Fruit fly (Drosophila melanogaster) whole organism, embryonic: ENCODE data around the gene phol.

ENCODE experiments used
- ATbp ChIP-seq: fragments of 200-800 bp; sonication (Bioruptor generic); optimal IDR thresholded peaks from 2 replicates; lab custom pipeline; 2017; ENCODE audit warnings: missing biosample characterization, mild to moderate bottlenecking, missing genetic modification characterization, missing genetic modification reagents
- Bgb ChIP-seq: fragments of 200-800 bp; sonication (Bioruptor generic); IDR thresholded peaks from 2 replicates; pipeline ENCODE4 v1.3.6; 2022; ENCODE audit warnings: missing biosample characterization, missing genetic modification characterization; ENCODE audit not compliant: partially characterized antibody
- CG10147 ChIP-seq: fragments of 200-800 bp; sonication (Bioruptor generic); optimal IDR thresholded peaks from 2 replicates; lab custom pipeline; 2019; ENCODE audit warnings: missing biosample characterization, mild to moderate bottlenecking, missing genetic modification characterization, moderate library complexity
- CG10274 ChIP-seq: fragments of 200-800 bp; sonication (Bioruptor generic); optimal IDR thresholded peaks from 3 replicates; lab custom pipeline; 2017; ENCODE audit warnings: missing biosample characterization, mild to moderate bottlenecking, missing genetic modification characterization
- CG10543 ChIP-seq: fragments of 200-800 bp; sonication (Bioruptor generic); optimal IDR thresholded peaks from 3 replicates; lab custom pipeline; 2017; ENCODE audit warnings: missing biosample characterization, mild to moderate bottlenecking, missing genetic modification characterization, moderate library complexity
- CG11723 ChIP-seq: fragments of 200-800 bp; sonication (Bioruptor generic); optimal IDR thresholded peaks from 2 replicates; lab custom pipeline; 2017; ENCODE audit warnings: missing biosample characterization, mild to moderate bottlenecking, missing genetic modification characterization
- CG12104 ChIP-seq: fragments of 200-800 bp; sonication (Bioruptor generic); optimal IDR thresholded peaks from 3 replicates; lab custom pipeline; 2016; ENCODE audit warnings: missing biosample characterization, missing genetic modification characterization
- CG12155 ChIP-seq: fragments of 200-800 bp; sonication (Bioruptor generic); optimal IDR thresholded peaks from 3 replicates; lab custom pipeline; 2016; ENCODE audit warnings: missing biosample characterization, missing genetic modification characterization
- CG12236 ChIP-seq: fragments of 200-800 bp; sonication (Bioruptor generic); optimal IDR thresholded peaks from 2 replicates; lab custom pipeline; 2016; ENCODE audit warnings: missing biosample characterization, missing genetic modification characterization
- CG12744 ChIP-seq: fragments of 200-800 bp; sonication (Bioruptor generic); optimal IDR thresholded peaks from 2 replicates; lab custom pipeline; 2016; ENCODE audit warnings: missing biosample characterization, missing genetic modification characterization
- CG12769 ChIP-seq: fragments of 200-800 bp; sonication (Bioruptor generic); optimal IDR thresholded peaks from 2 replicates; lab custom pipeline; 2019; ENCODE audit warnings: missing biosample characterization, mild to moderate bottlenecking, missing genetic modification characterization, moderate library complexity
- CG13894 ChIP-seq: fragments of 200-800 bp; sonication (Bioruptor generic); optimal IDR thresholded peaks from 3 replicates; lab custom pipeline; 2018; ENCODE audit warnings: missing biosample characterization, mild to moderate bottlenecking, missing genetic modification characterization, moderate library complexity
- CG14667 ChIP-seq: fragments of 200-800 bp; sonication (Bioruptor generic); IDR thresholded peaks from 2 replicates; pipeline ENCODE4 v1.3.6; 2022; ENCODE audit warnings: missing biosample characterization, missing genetic modification characterization
- CG14710 ChIP-seq: fragments of 200-800 bp; sonication (Bioruptor generic); optimal IDR thresholded peaks from 3 replicates; lab custom pipeline; 2019; ENCODE audit warnings: missing biosample characterization, mild to moderate bottlenecking, missing genetic modification characterization, moderate library complexity
- CG16813 ChIP-seq: fragments of 200-800 bp; sonication (Bioruptor generic); IDR thresholded peaks from 3 replicates; pipeline ENCODE4 v1.3.6; 2022; ENCODE audit warnings: missing biosample characterization, missing genetic modification characterization; ENCODE audit not compliant: partially characterized antibody
- CG1832 ChIP-seq: fragments of 200-800 bp; sonication (Bioruptor generic); optimal IDR thresholded peaks from 2 replicates; lab custom pipeline; 2017; ENCODE audit warnings: missing biosample characterization, mild to moderate bottlenecking, missing genetic modification characterization, inconsistent platforms
- CG30431 ChIP-seq: fragments of 200-800 bp; sonication (Bioruptor generic); optimal IDR thresholded peaks from 2 replicates; lab custom pipeline; 2017; ENCODE audit warnings: missing biosample characterization, missing genetic modification characterization
- CG33213 ChIP-seq: fragments of 200-800 bp; sonication (Bioruptor generic); optimal IDR thresholded peaks from 3 replicates; lab custom pipeline; 2016; ENCODE audit warnings: missing biosample characterization, missing genetic modification characterization
- CG4820 ChIP-seq: fragments of 200-800 bp; sonication (Bioruptor generic); optimal IDR thresholded peaks from 3 replicates; lab custom pipeline; 2016; ENCODE audit warnings: missing biosample characterization, missing genetic modification characterization
- CG4854 ChIP-seq: fragments of 200-800 bp; sonication (Bioruptor generic); optimal IDR thresholded peaks from 2 replicates; lab custom pipeline; 2016; ENCODE audit warnings: missing biosample characterization, missing genetic modification characterization, inconsistent platforms
- CG7271 ChIP-seq: fragments of 200-800 bp; sonication (Bioruptor generic); optimal IDR thresholded peaks from 2 replicates; lab custom pipeline; 2018; ENCODE audit warnings: missing biosample characterization, mild to moderate bottlenecking, missing genetic modification characterization, moderate library complexity
- CG9437 ChIP-seq: fragments of 200-800 bp; sonication (Bioruptor generic); optimal IDR thresholded peaks from 2 replicates; lab custom pipeline; 2018; ENCODE audit warnings: missing biosample characterization, mild to moderate bottlenecking, missing genetic modification characterization
- CG9932 ChIP-seq: fragments of 200-800 bp; sonication (Bioruptor generic); IDR thresholded peaks from 2 replicates; pipeline ENCODE4 v1.3.6; 2022; ENCODE audit warnings: missing biosample characterization, missing genetic modification characterization
- Dref ChIP-seq: fragments of 200-800 bp; sonication (Bioruptor generic); IDR thresholded peaks from 2 replicates; pipeline ENCODE4 v1.3.6; 2022; ENCODE audit warnings: missing biosample characterization, missing genetic modification characterization
- Hr3 ChIP-seq: fragments of 200-800 bp; sonication (Bioruptor generic); optimal IDR thresholded peaks from 3 replicates; lab custom pipeline; 2016; ENCODE audit warnings: missing biosample characterization, missing genetic modification characterization
- Lim3 ChIP-seq: fragments of 200-800 bp; sonication (Bioruptor generic); IDR thresholded peaks from 2 replicates; pipeline ENCODE4 v1.3.6; 2022; ENCODE audit warnings: missing biosample characterization, missing genetic modification characterization
- MTF-1 ChIP-seq: fragments of 200-800 bp; sonication (Bioruptor generic); optimal IDR thresholded peaks from 2 replicates; lab custom pipeline; 2018; ENCODE audit warnings: missing biosample characterization, mild to moderate bottlenecking, missing genetic modification characterization, borderline replicate concordance
- NFAT ChIP-seq: fragments of 200-800 bp; sonication (Bioruptor generic); IDR thresholded peaks from 2 replicates; pipeline ENCODE4 v1.3.6; 2022; ENCODE audit warnings: missing biosample characterization, missing genetic modification characterization
- Oaz ChIP-seq: fragments of 200-800 bp; sonication (Bioruptor generic); IDR thresholded peaks from 2 replicates; pipeline ENCODE4 v1.3.6; 2022; ENCODE audit warnings: missing biosample characterization, missing genetic modification characterization
- Ptx1 ChIP-seq: fragments of 200-800 bp; sonication (Bioruptor generic); IDR thresholded peaks from 2 replicates; pipeline ENCODE4 v1.3.6; 2022; ENCODE audit warnings: missing biosample characterization, missing genetic modification characterization
- Rfx ChIP-seq: fragments of 200-800 bp; sonication (Bioruptor generic); IDR thresholded peaks from 2 replicates; pipeline ENCODE4 v1.3.6; 2022; ENCODE audit warnings: missing biosample characterization, missing genetic modification characterization
- Sry-δ ChIP-seq: fragments of 200-800 bp; sonication (Bioruptor generic); optimal IDR thresholded peaks from 2 replicates; lab custom pipeline; 2016; ENCODE audit warnings: missing biosample characterization, missing genetic modification characterization
- Stat92E ChIP-seq, 3 experiments: fragments of >200 bp in 2 of 3; fragments of 200-800 bp in 1 of 3; sonication (Bioruptor generic) in 1 of 3; optimal IDR thresholded peaks; 2 replicates each; lab custom pipeline; 2017 to 2019; ENCODE audit warnings: missing biosample characterization in 3 of 3, missing genetic modification characterization in 3 of 3, mild to moderate bottlenecking in 1 of 3, moderate library complexity in 1 of 3
- Vsx1 ChIP-seq: fragments of 200-800 bp; sonication (Bioruptor generic); optimal IDR thresholded peaks from 2 replicates; lab custom pipeline; 2017; ENCODE audit warnings: missing biosample characterization, mild to moderate bottlenecking, missing genetic modification characterization, missing genetic modification reagents
- ac ChIP-seq: fragments of 200-800 bp; sonication (Bioruptor generic); optimal IDR thresholded peaks from 3 replicates; lab custom pipeline; 2017; ENCODE audit warnings: missing biosample characterization, mild to moderate bottlenecking, missing genetic modification characterization
- aop ChIP-seq: fragments of 200-800 bp; sonication (Bioruptor generic); IDR thresholded peaks from 2 replicates; pipeline ENCODE4 v1.3.6; 2022; ENCODE audit warnings: missing biosample characterization, missing genetic modification characterization
- ap ChIP-seq: fragments of 200-800 bp; sonication (Bioruptor generic); IDR thresholded peaks from 2 replicates; pipeline ENCODE4 v1.3.6; 2022; ENCODE audit warnings: missing biosample characterization, missing genetic modification characterization
- ara ChIP-seq: fragments of 200-800 bp; sonication (Bioruptor generic); IDR thresholded peaks from 2 replicates; pipeline ENCODE4 v1.3.6; 2022; ENCODE audit warnings: missing biosample characterization, missing genetic modification characterization
- crol ChIP-seq: fragments of 200-800 bp; sonication (Bioruptor generic); IDR thresholded peaks from 2 replicates; pipeline ENCODE4 v1.3.6; 2022; ENCODE audit warnings: missing biosample characterization, missing genetic modification characterization
- fu2 ChIP-seq: fragments of 200-800 bp; sonication (Bioruptor generic); optimal IDR thresholded peaks from 2 replicates; lab custom pipeline; 2016; ENCODE audit warnings: missing biosample characterization, missing genetic modification characterization
- gem ChIP-seq: fragments of 200-800 bp; sonication (Bioruptor generic); optimal IDR thresholded peaks from 2 replicates; lab custom pipeline; 2019; ENCODE audit warnings: missing biosample characterization, mild to moderate bottlenecking, missing genetic modification characterization, moderate library complexity
- gsb ChIP-seq: fragments of 200-800 bp; sonication (Bioruptor generic); IDR thresholded peaks from 2 replicates; pipeline ENCODE4 v1.3.6; 2022; ENCODE audit warnings: missing biosample characterization, missing genetic modification characterization
- mirr ChIP-seq: fragments of 200-800 bp; sonication (Bioruptor generic); optimal IDR thresholded peaks from 3 replicates; lab custom pipeline; 2018; ENCODE audit warnings: missing biosample characterization, mild to moderate bottlenecking, missing genetic modification characterization
- nerfin-1 ChIP-seq: fragments of 200-800 bp; sonication (Bioruptor generic); optimal IDR thresholded peaks from 3 replicates; lab custom pipeline; 2019; ENCODE audit warnings: missing biosample characterization, mild to moderate bottlenecking, missing genetic modification characterization, moderate library complexity
- oc ChIP-seq: fragments of 200-800 bp; sonication (Bioruptor generic); optimal IDR thresholded peaks from 2 replicates; lab custom pipeline; 2018; ENCODE audit warnings: missing biosample characterization, mild to moderate bottlenecking, missing genetic modification characterization, moderate library complexity
- run ChIP-seq: fragments of 200-800 bp; sonication (Bioruptor generic); optimal IDR thresholded peaks from 3 replicates; lab custom pipeline; 2018; ENCODE audit warnings: missing biosample characterization, mild to moderate bottlenecking, missing genetic modification characterization
- sd ChIP-seq: fragments of 200-800 bp; sonication (Bioruptor generic); optimal IDR thresholded peaks from 3 replicates; lab custom pipeline; 2018; ENCODE audit warnings: missing biosample characterization, mild to moderate bottlenecking, missing genetic modification characterization, moderate library complexity
- seq ChIP-seq: fragments of 200-800 bp; sonication (Bioruptor generic); IDR thresholded peaks from 2 replicates; pipeline ENCODE4 v1.3.6; 2022; ENCODE audit warnings: missing biosample characterization, missing genetic modification characterization
- sisA ChIP-seq: fragments of 200-800 bp; sonication (Bioruptor generic); IDR thresholded peaks from 2 replicates; pipeline ENCODE4 v1.3.6; 2022; ENCODE audit warnings: missing biosample characterization, missing genetic modification characterization
- ssp ChIP-seq: fragments of 200-800 bp; sonication (Bioruptor generic); IDR thresholded peaks from 2 replicates; pipeline ENCODE4 v1.3.6; 2022; ENCODE audit warnings: missing biosample characterization, missing genetic modification characterization
- trem ChIP-seq: fragments of 200-800 bp; optimal IDR thresholded peaks from 3 replicates; lab custom pipeline; 2019; ENCODE audit warnings: missing biosample characterization, mild to moderate bottlenecking, missing genetic modification characterization, moderate library complexity
- zfh1 ChIP-seq: fragments of 200-800 bp; sonication (Bioruptor generic); IDR thresholded peaks from 3 replicates; pipeline ENCODE4 v1.3.6; 2022; ENCODE audit warnings: missing biosample characterization, missing genetic modification characterization

phol gene

DNA sequence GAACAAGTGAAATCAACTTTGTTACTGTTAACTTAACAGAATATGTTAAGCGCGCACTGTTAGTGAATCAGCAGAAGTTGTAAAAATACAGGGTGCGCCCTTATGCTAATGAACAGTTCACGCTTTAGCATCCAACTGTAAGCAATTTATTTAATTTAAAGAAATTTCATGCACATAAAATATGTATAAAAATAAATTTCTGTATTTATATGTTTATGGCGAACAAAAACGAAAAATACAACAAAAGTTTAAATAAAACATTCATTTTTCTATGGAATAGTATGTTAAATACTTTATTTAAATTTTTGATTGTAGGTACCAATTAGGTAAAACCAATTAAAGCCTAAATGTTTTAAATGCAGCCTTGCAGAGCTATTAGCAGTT, 31.6 kb downstream of the phol start (continued):
- TF ChIP-seq gem (tag; lab: Kevin White, UChicago) = peak; percentile 65
- TF ChIP-seq Stat92E (GFP tag; optimal IDR thresholded peaks at IDR 0.05; lab: Kevin White, UChicago) = no peak
- no peak for TF ChIP-seq CG1832 (GFP tag; lab: Kevin White, UChicago)
- no peak for TF ChIP-seq CG13894 (tag; lab: Kevin White, UChicago)
- TF ChIP-seq CG12104 (GFP tag; lab: Kevin White, UChicago) = no peak
- peak; percentile 12 for TF ChIP-seq CG12155
- TF ChIP-seq Oaz = no peak
- TF ChIP-seq seq (GFP tag; lab: Robert Waterston, UW) = peak; percentile 65
- no peak for TF ChIP-seq gsb
- no peak for TF ChIP-seq CG10543 (GFP tag; lab: Kevin White, UChicago)
- no peak for TF ChIP-seq fu2 (GFP tag; lab: Kevin White, UChicago)
- peak; percentile 2 for TF ChIP-seq CG11723 (GFP tag; lab: Kevin White, UChicago)
- TF ChIP-seq CG16813 (GFP tag; lab: Robert Waterston, UW) = no peak
- no peak for TF ChIP-seq CG7271 (tag; lab: Kevin White, UChicago)
- TF ChIP-seq Vsx1 (GFP tag; lab: Kevin White, UChicago) = peak; percentile 16
- no peak for TF ChIP-seq CG12236 (GFP tag; lab: Kevin White, UChicago)
- no peak for TF ChIP-seq CG14667 (GFP tag; lab: Robert Waterston, UW)
- peak; percentile 27 for TF ChIP-seq nerfin-1 (tag; lab: Kevin White, UChicago)
- peak; percentile 50; the same call in 1 of the 2 replicates for TF ChIP-seq Rfx (GFP tag; lab: Robert Waterston, UW)
- TF ChIP-seq CG33213 (GFP tag; lab: Kevin White, UChicago) = no peak
- TF ChIP-seq CG12769 (tag; lab: Kevin White, UChicago) = no peak
- TF ChIP-seq Lim3 = no peak
- no peak for TF ChIP-seq sd (tag; lab: Kevin White, UChicago)
- no peak for TF ChIP-seq ATbp
- no peak for TF ChIP-seq NFAT
- TF ChIP-seq sisA (GFP tag; lab: Robert Waterston, UW) = no peak
- TF ChIP-seq MTF-1 = no peak
- TF ChIP-seq Bgb = no peak
- TF ChIP-seq CG4854 (GFP tag; lab: Kevin White, UChicago) = no peak
- TF ChIP-seq CG4820 (GFP tag; lab: Kevin White, UChicago) = no peak
- no peak for TF ChIP-seq CG12744
- no peak for TF ChIP-seq Dref (GFP tag; lab: Robert Waterston, UW)
- TF ChIP-seq mirr = no peak
- TF ChIP-seq ac (GFP tag; lab: Kevin White, UChicago) = no peak
- no peak for TF ChIP-seq ara (GFP tag; lab: Robert Waterston, UW)
- peak; percentile 27 for TF ChIP-seq CG14710
- TF ChIP-seq CG9932 = 0 out of 2 replicates have a peak, but pooled peaks have one; percentile 19
- no peak for TF ChIP-seq crol (GFP tag; lab: Robert Waterston, UW)
- no peak for TF ChIP-seq Ptx1 (GFP tag; lab: Robert Waterston, UW)
- TF ChIP-seq oc = no peak
- no peak for TF ChIP-seq CG30431 (GFP tag; lab: Kevin White, UChicago)
- peak; percentile 22 for TF ChIP-seq CG10147 (GFP tag; lab: Kevin White, UChicago)
- TF ChIP-seq run (tag; lab: Kevin White, UChicago) = no peak
- TF ChIP-seq CG9437 = peak; percentile 38
- no peak for TF ChIP-seq zfh1 (GFP tag; lab: Robert Waterston, UW)
- TF ChIP-seq CG10274 (GFP tag; lab: Kevin White, UChicago) = no peak
- TF ChIP-seq aop (GFP tag; lab: Robert Waterston, UW) = no peak
- no peak for TF ChIP-seq Sry-δ (GFP tag; lab: Kevin White, UChicago)
- no peak for TF ChIP-seq Hr3 (GFP tag; lab: Kevin White, UChicago)
- TF ChIP-seq ap = no peak
- no peak for TF ChIP-seq ssp (GFP tag; lab: Robert Waterston, UW)
- no peak for TF ChIP-seq trem (tag; lab: Kevin White, UChicago)
